Worm (Caenorhabditis elegans) whole organism, dauer: ENCODE results near the gene lips-17.

Experiments used
- unc-62 ChIP-seq: sonication (generic microtip); optimal IDR thresholded peaks from 2 replicates; lab custom pipeline; 2017; ENCODE audit warnings: missing biosample characterization, missing genetic modification reagents, missing genetic modification characterization

The lips-17 gene

ce11 chrII:7607953-7608352 is at the start of gene lips-17:
TSS of gene lips-17 (plus strand) at chrII:7608253.
- TF ChIP-seq unc-62 (GFP tag; lab: Kevin White, UChicago), result no peak

ce11 chrII:7558864-7559263 is 49.2 kb upstream of the lips-17 start:
- TF ChIP-seq unc-62 (GFP tag; lab: Kevin White, UChicago), result no peak

- TF ChIP-seq unc-62 (GFP tag; lab: Kevin White, UChicago), result no peak
These were observed 47.2 kb upstream of the lips-17 start for ce11 chrII:7560844-7561243.

ce11 chrII:7561494-7561893 is 46.6 kb upstream of the lips-17 start, which contains the start of the genes ZK1290.11 and ZK1290.1:
TSS of gene ZK1290.11 (minus strand) at chrII:7561594.
TSS of gene ZK1290.1 (plus strand) at chrII:7561764.
- no peak for TF ChIP-seq unc-62 (GFP tag; lab: Kevin White, UChicago)

- TF ChIP-seq unc-62 (GFP tag; lab: Kevin White, UChicago), result no peak
These were observed 45.4 kb upstream of the lips-17 start for ce11 chrII:7562616-7563015.

- no peak for TF ChIP-seq unc-62 (GFP tag; lab: Kevin White, UChicago)
These were observed 37.7 kb upstream of the lips-17 start, which contains the start of gene F35D2.3 for ce11 chrII:7570305-7570704. TSS of gene F35D2.3 (plus strand) at chrII:7570605.

ce11 chrII:7570820-7571219 is 37.2 kb upstream of the lips-17 start:
- TF ChIP-seq unc-62 (GFP tag; lab: Kevin White, UChicago), result no peak

- TF ChIP-seq unc-62 (GFP tag; lab: Kevin White, UChicago), result no peak
These were observed 33.9 kb upstream of the lips-17 start, which contains the start of gene F35D2.2 for ce11 chrII:7574143-7574542. TSS of gene F35D2.2 (plus strand) at chrII:7574443.

- TF ChIP-seq unc-62 (GFP tag; lab: Kevin White, UChicago), result no peak
These were observed 32.4 kb upstream of the lips-17 start, which contains the start of gene F35D2.1 for ce11 chrII:7575614-7576013. TSS of gene F35D2.1 (plus strand) at chrII:7575914.

ce11 chrII:7577412-7577811 is 30.6 kb upstream of the lips-17 start, which contains the start of gene F35D2.6:
TSS of gene F35D2.6 (plus strand) at chrII:7577712.
- no peak for TF ChIP-seq unc-62 (GFP tag; lab: Kevin White, UChicago)

- no peak for TF ChIP-seq unc-62 (GFP tag; lab: Kevin White, UChicago)
These were observed 24.5 kb upstream of the lips-17 start, which contains the start of gene mks-3 for ce11 chrII:7583555-7583954. TSS of gene mks-3 (minus strand) at chrII:7583655.

- no peak for TF ChIP-seq unc-62 (GFP tag; lab: Kevin White, UChicago)
These were observed 19.8 kb upstream of the lips-17 start for ce11 chrII:7588295-7588694.

ce11 chrII:7593227-7593626 is 14.8 kb upstream of the lips-17 start:
- no peak for TF ChIP-seq unc-62 (GFP tag; lab: Kevin White, UChicago)

- no peak for TF ChIP-seq unc-62 (GFP tag; lab: Kevin White, UChicago)
These were observed 13.8 kb upstream of the lips-17 start for ce11 chrII:7594262-7594661.

ce11 chrII:7594812-7595211 is 13.2 kb upstream of the lips-17 start, which contains the start of gene syd-1:
TSS of gene syd-1 (minus strand) at chrII:7594912.
- TF ChIP-seq unc-62 (GFP tag; lab: Kevin White, UChicago), result no peak

ce11 chrII:7598702-7599314 is 9.2 kb upstream of the lips-17 start, which contains the start of gene pgam-5:
TSS of gene pgam-5 (minus strand) at chrII:7598752.
- TF ChIP-seq unc-62 (GFP tag; lab: Kevin White, UChicago), result no peak

ce11 chrII:7599357-7599756 is 8.7 kb upstream of the lips-17 start, which contains the start of gene npp-21:
TSS of gene npp-21 (plus strand) at chrII:7599657.
- TF ChIP-seq unc-62 (GFP tag; lab: Kevin White, UChicago), result no peak
